Worm (Caenorhabditis elegans) whole organism, L2 larva: Measurements from ENCODE around the gene C46C2.7.
A peak's percentile ranks its signal among the peaks of the same experiment; 100 is the strongest.

Experiments used
- R02D3.7 ChIP-seq: fragments of 150-350 bp; optimal IDR thresholded peaks from 2 replicates; lab custom pipeline; 2014; ENCODE audit warnings: missing biosample characterization, missing genetic modification characterization
- dmd-4 ChIP-seq: sonication (generic microtip); optimal IDR thresholded peaks from 2 replicates; lab custom pipeline; 2017; ENCODE audit warnings: missing biosample characterization, missing genetic modification characterization
- egl-27 ChIP-seq: sonication (generic microtip); optimal IDR thresholded peaks from 3 replicates; lab custom pipeline; 2017; ENCODE audit warnings: missing biosample characterization, missing genetic modification reagents, missing genetic modification characterization
- elt-1 ChIP-seq: fragments of 150-350 bp; optimal IDR thresholded peaks from 2 replicates; lab custom pipeline; 2014; ENCODE audit warnings: missing biosample characterization, missing genetic modification characterization
- fos-1 ChIP-seq: fragments of 150-350 bp; optimal IDR thresholded peaks from 2 replicates; lab custom pipeline; 2014; ENCODE audit warnings: missing biosample characterization, missing genetic modification characterization
- nhr-12 ChIP-seq: fragments of 150-350 bp; optimal IDR thresholded peaks from 2 replicates; lab custom pipeline; 2014; ENCODE audit warnings: missing biosample characterization, missing genetic modification characterization
- sma-3 ChIP-seq: sonication (generic microtip); optimal IDR thresholded peaks from 2 replicates; lab custom pipeline; 2016; ENCODE audit warnings: missing genetic modification reagents, missing genetic modification characterization, missing compliant biosample characterization
- snpc-4 ChIP-seq: fragments of 150-350 bp; optimal IDR thresholded peaks from 2 replicates; lab custom pipeline; 2014; ENCODE audit warnings: missing biosample characterization, missing genetic modification characterization
- zag-1 ChIP-seq: fragments of 150-350 bp; optimal IDR thresholded peaks from 2 replicates; lab custom pipeline; 2014; ENCODE audit warnings: missing biosample characterization, missing genetic modification characterization
- ztf-11 ChIP-seq: sonication (generic microtip); optimal IDR thresholded peaks from 2 replicates; lab custom pipeline; 2017; ENCODE audit warnings: missing biosample characterization, missing genetic modification characterization

DNA sequence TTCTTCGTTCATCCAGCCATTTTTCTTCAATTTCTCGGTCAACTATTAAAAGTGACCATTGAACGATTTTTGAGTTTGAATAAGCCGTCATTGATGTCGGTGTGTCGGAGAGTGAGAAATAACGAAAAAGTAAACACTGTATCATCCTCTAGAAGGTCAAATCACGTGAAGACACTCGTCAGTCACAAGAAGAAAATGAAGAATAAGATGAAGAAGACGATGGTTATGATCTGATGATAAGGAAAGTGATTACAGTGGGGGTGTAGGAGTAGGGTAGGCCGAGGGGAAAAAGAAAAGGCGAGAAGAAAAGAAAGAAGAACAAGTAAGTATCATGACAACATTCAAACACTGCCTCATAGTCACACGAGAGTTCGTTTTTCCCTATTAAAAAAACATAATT is 3.5 kb downstream of the C46C2.7 start:
- TF ChIP-seq ztf-11 (tag; lab: Kevin White, UChicago): no peak
- no peak for TF ChIP-seq dmd-4 (tag; lab: Kevin White, UChicago)
- no peak for TF ChIP-seq elt-1 (tag; lab: Kevin White, UChicago)
- no peak for TF ChIP-seq zag-1 (tag; lab: Kevin White, UChicago)
- TF ChIP-seq fos-1: peak; percentile 85
- no peak for TF ChIP-seq R02D3.7
- peak; percentile 94 for TF ChIP-seq sma-3 (GFP tag; lab: Kevin White, UChicago)
- TF ChIP-seq snpc-4: no peak
- peak; percentile 35 for TF ChIP-seq egl-27
- TF ChIP-seq nhr-12 (tag; lab: Kevin White, UChicago): no peak
